Worm (Caenorhabditis elegans) whole organism, L1 larva: ENCODE results near the gene lelo-4.

Experiments used
- C16A3.4 ChIP-seq: fragments of 150-350 bp; optimal IDR thresholded peaks from 2 replicates; lab custom pipeline; 2014; ENCODE audit warnings: missing biosample characterization, missing genetic modification characterization
- ces-1 ChIP-seq: fragments of 150-350 bp; optimal IDR thresholded peaks from 2 replicates; lab custom pipeline; 2014; ENCODE audit warnings: missing biosample characterization, missing genetic modification reagents, missing genetic modification characterization
- efl-1 ChIP-seq, 4 experiments: fragments of 150-350 bp; optimal IDR thresholded peaks in 3 of 4; peaks in 1 of 4; 1 replicate in 1 of 4; 2 replicates in 3 of 4; lab custom pipeline; 2014; ENCODE audit warnings: missing biosample characterization in 2 of 4, missing genetic modification characterization in 2 of 4, missing genetic modification reagents in 2 of 4
- efl-3 ChIP-seq: fragments of 200-800 bp; sonication (Bioruptor generic); optimal IDR thresholded peaks from 2 replicates; lab custom pipeline; 2018; ENCODE audit warnings: mild to moderate bottlenecking, missing genetic modification characterization, missing compliant biosample characterization
- egl-13 ChIP-seq: sonication (generic microtip); optimal IDR thresholded peaks from 2 replicates; lab custom pipeline; 2016; ENCODE audit warnings: missing genotype, missing genetic modification reagents, missing genetic modification characterization, missing compliant biosample characterization
- elt-2 ChIP-seq: sonication (generic microtip); optimal IDR thresholded peaks from 2 replicates; lab custom pipeline; 2016; ENCODE audit warnings: missing genetic modification characterization, mild to moderate bottlenecking, inconsistent platforms, missing compliant biosample characterization, missing genetic modification reagents
- elt-3 ChIP-seq, 6 experiments: fragments of 150-350 bp in 1 of 6; sonication (generic microtip); optimal IDR thresholded peaks; 2 replicates each; lab custom pipeline; 2017 to 2018; ENCODE audit warnings: missing biosample characterization in 6 of 6, missing genetic modification characterization in 6 of 6, inconsistent platforms in 1 of 6
- ets-5 ChIP-seq: fragments of 200-800 bp; sonication (Bioruptor generic); IDR thresholded peaks from 2 replicates; pipeline ENCODE4 v1.3.6; 2022; ENCODE audit warnings: missing genetic modification characterization, missing compliant biosample characterization
- fkh-4 ChIP-seq: sonication (generic microtip); optimal IDR thresholded peaks from 2 replicates; lab custom pipeline; 2016; ENCODE audit warnings: missing compliant biosample characterization, missing genetic modification characterization, borderline replicate concordance
- fkh-8 ChIP-seq: sonication (generic microtip); optimal IDR thresholded peaks from 2 replicates; lab custom pipeline; 2016; ENCODE audit warnings: mild to moderate bottlenecking, missing genetic modification characterization, missing compliant biosample characterization
- fos-1 ChIP-seq: fragments of 150-350 bp; optimal IDR thresholded peaks from 2 replicates; lab custom pipeline; 2014; ENCODE audit warnings: missing biosample characterization, missing genetic modification characterization
- hpl-2 ChIP-seq: fragments of 150-350 bp; optimal IDR thresholded peaks from 2 replicates; lab custom pipeline; 2014; ENCODE audit warnings: missing biosample characterization, missing genetic modification reagents, missing genetic modification characterization
- irx-1 ChIP-seq: sonication (generic microtip); optimal IDR thresholded peaks from 2 replicates; lab custom pipeline; 2016; ENCODE audit warnings: missing genetic modification characterization, missing compliant biosample characterization
- jun-1 ChIP-seq: fragments of 150-350 bp; optimal IDR thresholded peaks from 2 replicates; lab custom pipeline; 2014; ENCODE audit warnings: missing biosample characterization, missing genetic modification reagents, missing genetic modification characterization
- lin-35 ChIP-seq, 2 experiments: fragments of 150-350 bp; optimal IDR thresholded peaks; 2 replicates each; lab custom pipeline; 2014; ENCODE audit warnings: missing biosample characterization in 2 of 2, missing genetic modification characterization in 2 of 2, missing genetic modification reagents in 2 of 2
- mab-9 ChIP-seq: fragments of 200-800 bp; sonication (Bioruptor generic); IDR thresholded peaks from 2 replicates; pipeline ENCODE4 v1.3.6; 2022; ENCODE audit warnings: missing genetic modification reagents, missing genetic modification characterization, missing compliant biosample characterization
- mdl-1 ChIP-seq, 2 experiments: fragments of 150-350 bp; optimal IDR thresholded peaks; 2 replicates each; lab custom pipeline; 2014 to 2017; ENCODE audit warnings: missing biosample characterization in 2 of 2, missing genetic modification characterization in 2 of 2, inconsistent platforms in 1 of 2
- mef-2 ChIP-seq: fragments of 150-350 bp; optimal IDR thresholded peaks from 2 replicates; lab custom pipeline; 2014; ENCODE audit warnings: missing biosample characterization, missing genetic modification characterization
- nhr-11 ChIP-seq: fragments of 150-350 bp; optimal IDR thresholded peaks from 2 replicates; lab custom pipeline; 2014; ENCODE audit warnings: missing biosample characterization, missing genetic modification characterization
- nhr-20 ChIP-seq: sonication (generic microtip); optimal IDR thresholded peaks from 2 replicates; lab custom pipeline; 2016; ENCODE audit warnings: mild to moderate bottlenecking, missing genetic modification characterization, missing compliant biosample characterization
- nhr-47 ChIP-seq: sonication (generic microtip); optimal IDR thresholded peaks from 2 replicates; lab custom pipeline; 2016; ENCODE audit warnings: mild to moderate bottlenecking, missing genetic modification characterization, moderate library complexity, missing compliant biosample characterization
- nhr-76 ChIP-seq: sonication (generic microtip); optimal IDR thresholded peaks from 2 replicates; lab custom pipeline; 2017; ENCODE audit warnings: missing biosample characterization, missing genetic modification characterization
- nhr-85 ChIP-seq: sonication (generic microtip); peaks from one replicate; lab custom pipeline; 2016; ENCODE audit warnings: missing genetic modification characterization, inconsistent platforms, missing compliant biosample characterization
- nhr-90 ChIP-seq: sonication (generic microtip); optimal IDR thresholded peaks from 2 replicates; lab custom pipeline; 2016; ENCODE audit warnings: mild to moderate bottlenecking, missing genetic modification characterization, missing compliant biosample characterization; ENCODE audit not compliant: poor library complexity
- snpc-4 ChIP-seq: fragments of 150-350 bp; optimal IDR thresholded peaks from 2 replicates; lab custom pipeline; 2014; ENCODE audit warnings: missing biosample characterization, missing genetic modification characterization
- sox-4 ChIP-seq: sonication (generic microtip); optimal IDR thresholded peaks from 2 replicates; lab custom pipeline; 2016; ENCODE audit warnings: missing genetic modification characterization, missing compliant biosample characterization
- unc-130 ChIP-seq: fragments of 150-350 bp; optimal IDR thresholded peaks from 2 replicates; lab custom pipeline; 2017; ENCODE audit warnings: missing biosample characterization, missing genetic modification characterization, inconsistent platforms
- unc-86 ChIP-seq: sonication (generic microtip); optimal IDR thresholded peaks from 2 replicates; lab custom pipeline; 2016; ENCODE audit warnings: missing genetic modification characterization, missing compliant biosample characterization
- vab-15 ChIP-seq: sonication (generic microtip); optimal IDR thresholded peaks from 2 replicates; lab custom pipeline; 2017; ENCODE audit warnings: missing genotype, mild to moderate bottlenecking, missing genetic modification characterization, missing compliant biosample characterization
- xbp-1 ChIP-seq: sonication (generic microtip); optimal IDR thresholded peaks from 2 replicates; lab custom pipeline; 2016; ENCODE audit warnings: missing genetic modification characterization, missing compliant biosample characterization
- zip-4 ChIP-seq: fragments of 200-800 bp; sonication (Bioruptor generic); optimal IDR thresholded peaks from 2 replicates; lab custom pipeline; 2018; ENCODE audit warnings: mild to moderate bottlenecking, missing genetic modification characterization, moderate library complexity, missing compliant biosample characterization

lelo-4 gene

DNA sequence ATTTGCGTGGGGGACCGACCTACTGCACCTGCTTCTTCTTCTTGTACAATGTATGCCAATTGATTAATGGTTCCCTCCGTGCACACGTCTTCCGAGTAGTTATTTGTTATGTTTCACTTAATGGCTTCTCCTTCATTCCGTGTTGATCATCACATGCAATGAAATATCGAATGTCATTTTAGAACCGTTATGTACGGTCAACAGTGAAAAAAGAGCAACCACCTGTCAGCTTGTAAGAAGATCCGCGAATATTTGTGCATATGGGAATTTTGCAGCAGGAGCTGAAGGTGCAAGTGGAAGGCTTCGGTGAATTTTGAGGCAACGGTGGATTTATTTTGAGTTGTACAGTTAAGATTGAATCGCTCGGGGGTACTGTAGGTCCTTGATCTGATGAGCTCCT, 21.9 kb downstream of the lelo-4 start:
- TF ChIP-seq snpc-4 (tag; lab: Kevin White, UChicago) (no peak), unc-86 (peak; percentile 23), nhr-47 (tag; lab: Kevin White, UChicago) (no peak), efl-3 (GFP tag; lab: Kevin White, UChicago) (no peak)

DNA sequence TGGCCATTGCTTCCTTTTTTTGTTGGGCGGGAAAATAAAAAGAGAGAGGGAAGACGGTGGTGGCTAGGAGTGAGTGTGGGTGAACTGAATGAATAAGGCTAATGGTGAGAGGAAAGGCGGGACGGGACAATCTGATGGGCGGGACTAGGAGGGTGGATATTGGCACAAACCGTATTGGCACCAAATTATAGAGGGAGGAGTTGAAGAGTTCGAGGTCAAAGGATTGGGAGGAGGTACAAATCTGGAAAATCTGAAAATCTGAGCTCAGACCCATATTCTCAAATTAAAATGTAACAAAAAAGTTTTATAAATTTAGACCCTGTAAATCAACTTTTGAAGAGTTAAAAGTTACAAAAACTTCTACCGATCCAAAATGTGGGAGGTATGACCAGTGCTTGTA, 24.1 kb downstream of the lelo-4 start, which contains the start of gene hlh-14:
hlh-14 (minus strand) TSS at position 101 of the 400 bp plus-strand sequence.
- no peak for TF ChIP-seq efl-1 (optimal IDR thresholded peaks at IDR 0.05; lab: Kevin White, UChicago)
- peak in 1 of 2 experiments; percentile 17 for TF ChIP-seq efl-1 (GFP tag; optimal IDR thresholded peaks at IDR 0.05 in 1 of 2; lab: Kevin White, UChicago)
- TF ChIP-seq C16A3.4 (tag; lab: Kevin White, UChicago): no peak

DNA sequence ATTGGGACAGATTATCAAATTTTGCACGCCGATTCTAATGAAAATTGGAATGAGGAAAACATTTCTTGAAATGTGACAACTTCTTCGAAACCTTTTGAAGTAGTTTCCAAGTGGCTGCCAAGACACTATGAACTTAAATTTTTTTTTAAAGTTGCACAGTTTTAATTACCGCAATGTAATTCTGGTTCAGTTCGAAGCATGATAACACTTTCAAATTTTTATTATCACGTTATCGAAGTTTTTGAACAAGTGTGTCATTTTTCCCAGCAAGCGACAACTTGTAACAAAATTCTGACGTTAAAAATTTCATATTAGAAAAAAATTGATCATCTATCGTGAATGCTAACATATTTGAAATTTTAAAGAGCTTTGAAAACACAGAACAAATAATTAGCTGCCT, 28.0 kb downstream of the lelo-4 start:
- TF ChIP-seq nhr-90 (tag; lab: Kevin White, UChicago): no peak
- TF ChIP-seq fkh-8 (tag; lab: Kevin White, UChicago): no peak
- no peak for TF ChIP-seq nhr-11 (tag; lab: Kevin White, UChicago)
- no peak for TF ChIP-seq elt-3 (tag; optimal IDR thresholded peaks at IDR 0.05; lab: Kevin White, UChicago)
- no peak for TF ChIP-seq mef-2 (tag; lab: Kevin White, UChicago)
- no peak for TF ChIP-seq egl-13 (tag; lab: Kevin White, UChicago)
- no peak for TF ChIP-seq vab-15 (tag; lab: Kevin White, UChicago)
- no peak for TF ChIP-seq nhr-76
- TF ChIP-seq sox-4 (tag; lab: Kevin White, UChicago): no peak
- TF ChIP-seq mab-9: no peak
- TF ChIP-seq hpl-2: no peak
- no peak for TF ChIP-seq fos-1 (tag; lab: Kevin White, UChicago)
- TF ChIP-seq irx-1 (tag; lab: Kevin White, UChicago): no peak
- no peak for TF ChIP-seq ets-5 (GFP tag; lab: Robert Waterston, UW)
- TF ChIP-seq xbp-1 (tag; lab: Kevin White, UChicago): no peak
- no peak for TF ChIP-seq nhr-85
- no peak for TF ChIP-seq efl-1 (optimal IDR thresholded peaks at IDR 0.05; lab: Kevin White, UChicago)
- TF ChIP-seq efl-1 (GFP tag; optimal IDR thresholded peaks at IDR 0.05 in 1 of 2; lab: Kevin White, UChicago): no peak
- TF ChIP-seq mdl-1 (tag; optimal IDR thresholded peaks at IDR 0.05; lab: Kevin White, UChicago): no peak
- no peak for TF ChIP-seq zip-4

DNA sequence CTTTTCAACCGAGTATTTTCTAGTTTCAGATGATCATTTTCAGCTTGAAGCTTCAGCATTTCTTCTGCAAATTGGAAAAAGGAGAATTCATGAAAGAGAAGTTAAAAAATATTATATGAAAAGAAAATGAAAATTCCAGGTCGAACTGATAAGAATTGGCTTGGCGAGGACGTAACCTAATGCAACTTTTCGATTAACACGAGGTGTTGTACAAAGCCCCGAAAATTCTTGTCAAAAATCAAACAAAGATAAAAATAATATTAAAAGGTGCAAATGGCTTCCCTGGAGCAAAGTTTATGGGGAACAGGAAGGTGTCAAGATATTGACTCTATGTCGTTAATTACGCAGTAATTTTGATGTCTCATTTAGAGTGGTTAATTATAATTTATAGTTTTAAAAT, 29.6 kb downstream of the lelo-4 start:
- TF ChIP-seq unc-86 (no peak), elt-2 (tag; lab: Kevin White, UChicago) (peak; percentile 91)

DNA sequence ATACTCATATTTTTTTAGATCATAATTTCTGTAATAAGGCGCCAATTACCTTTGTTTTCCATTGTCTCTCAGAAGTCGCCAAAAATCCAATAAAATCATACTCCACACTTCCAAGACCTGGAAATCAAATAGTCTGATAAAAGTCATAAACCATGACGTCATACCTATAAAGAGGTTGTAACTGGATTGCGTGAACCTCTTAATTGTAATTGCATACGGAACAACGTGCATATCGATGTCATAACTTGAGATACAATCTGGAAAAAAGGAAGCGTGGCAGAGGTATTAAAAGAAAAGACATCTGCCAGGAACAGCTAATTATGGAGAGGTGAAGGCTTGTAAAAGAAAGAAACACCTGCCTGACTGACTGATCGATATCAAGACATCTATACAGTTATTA, 30.4 kb downstream of the lelo-4 start, which contains the start of gene F10C1.9:
F10C1.9 (minus strand) TSS at position 197 of the 400 bp plus-strand sequence.
- TF ChIP-seq elt-2 (tag; lab: Kevin White, UChicago): peak; percentile 0
- TF ChIP-seq ces-1 (GFP tag; lab: Kevin White, UChicago): no peak

DNA sequence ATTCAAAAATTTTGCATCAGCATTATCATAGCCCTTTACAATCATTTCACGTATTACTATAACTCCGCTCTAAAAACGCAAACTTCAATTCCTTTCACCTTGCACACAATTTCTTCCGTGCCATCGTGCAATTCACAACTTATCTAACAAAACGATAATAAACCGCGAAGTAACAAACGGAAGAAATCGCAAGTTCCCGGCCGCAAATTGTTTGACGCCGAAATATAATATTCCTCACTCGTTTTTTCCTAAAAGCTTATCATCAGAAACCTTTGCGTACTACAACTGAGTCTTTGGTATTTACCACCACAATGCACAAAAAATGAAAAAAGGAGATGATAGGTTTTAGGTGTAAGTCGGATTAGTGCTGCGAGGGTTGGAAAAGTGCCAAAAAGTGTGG, 32.6 kb downstream of the lelo-4 start:
- TF ChIP-seq elt-2 (tag; lab: Kevin White, UChicago) (peak; percentile 96), nhr-20 (no peak), unc-130 (no peak), ces-1 (GFP tag; lab: Kevin White, UChicago) (no peak), fkh-4 (tag; lab: Kevin White, UChicago) (no peak), lin-35 (GFP tag; optimal IDR thresholded peaks at IDR 0.05; lab: Kevin White, UChicago) (peak in 1 of 2 experiments; percentile 24), jun-1 (tag; lab: Kevin White, UChicago) (peak; percentile 0)
- TF ChIP-seq, all 84 proteins: peak for 3
